Fruit fly (Drosophila melanogaster): ENCODE data around the gene Arpc3B.
A peak's percentile ranks its signal among the peaks of the same experiment; 100 is the strongest.

The Arpc3B gene

DNA sequence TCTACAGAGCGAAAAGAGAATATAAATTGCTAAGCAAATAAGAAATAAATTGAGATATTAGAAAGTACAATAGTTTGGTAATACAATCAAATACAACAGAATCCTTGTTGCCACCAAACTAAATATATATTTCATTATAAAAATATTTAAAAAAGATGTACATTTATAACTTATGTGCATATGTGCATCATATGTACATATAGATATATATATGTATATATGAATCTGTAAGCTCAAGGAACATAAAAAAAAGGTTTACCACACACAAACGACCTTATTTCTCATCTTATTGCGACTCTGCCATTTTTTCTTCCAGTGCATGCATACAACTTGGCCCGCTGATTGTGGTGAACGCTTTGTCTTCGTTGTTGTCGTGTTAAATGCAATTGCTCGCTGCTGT, 7.7 kb upstream of the Arpc3B start:
- no peak for TF ChIP-seq CG8478 (optimal IDR thresholded peaks at IDR 0.05)
- no peak for TF ChIP-seq CTCF (optimal IDR thresholded peaks at IDR 0.05)

dm6 chrX:17111958-17112953, 6.6 kb upstream of the Arpc3B start:
- TF ChIP-seq CTCF (optimal IDR thresholded peaks at IDR 0.05) (no peak), CG8478 (optimal IDR thresholded peaks at IDR 0.05) (no peak)

- TF ChIP-seq CTCF (optimal IDR thresholded peaks at IDR 0.05) (no peak), CG8478 (optimal IDR thresholded peaks at IDR 0.05) (no peak)
Measured at dm6 chrX:17111274-17111673, 5.6 kb upstream of the Arpc3B start.

DNA sequence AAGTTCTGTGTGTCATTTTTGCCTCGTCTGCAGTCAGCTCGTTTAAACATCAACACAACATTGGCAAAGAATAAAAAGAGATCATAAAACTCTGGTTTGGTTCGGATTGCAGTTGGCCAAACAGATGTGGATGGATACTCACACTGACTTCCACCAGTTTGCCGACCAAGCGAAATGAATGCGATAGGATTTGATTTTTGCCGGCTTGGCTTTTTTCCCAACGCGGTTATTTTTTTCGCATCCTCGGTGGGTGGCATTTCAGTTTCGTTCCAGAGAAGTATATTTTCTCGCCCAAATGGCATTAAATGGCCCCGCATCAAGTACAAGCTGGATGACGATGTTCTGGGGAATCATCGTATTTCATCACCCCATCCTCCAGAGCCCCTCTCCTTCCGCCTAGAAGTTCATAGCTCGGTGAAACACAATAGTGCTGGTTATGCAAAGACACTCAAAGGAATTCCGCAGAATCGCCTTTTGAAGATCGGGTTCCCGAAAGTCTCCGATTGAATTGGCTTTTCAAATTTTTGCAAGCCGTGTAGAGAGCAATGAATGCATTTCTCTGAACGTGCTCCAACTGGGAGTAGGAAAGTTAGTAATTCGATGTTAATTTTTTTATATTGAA, 5.0 kb upstream of the Arpc3B start:
- TF ChIP-seq CG8478 (optimal IDR thresholded peaks at IDR 0.05), result no peak
- no peak for TF ChIP-seq CTCF (optimal IDR thresholded peaks at IDR 0.05)

DNA sequence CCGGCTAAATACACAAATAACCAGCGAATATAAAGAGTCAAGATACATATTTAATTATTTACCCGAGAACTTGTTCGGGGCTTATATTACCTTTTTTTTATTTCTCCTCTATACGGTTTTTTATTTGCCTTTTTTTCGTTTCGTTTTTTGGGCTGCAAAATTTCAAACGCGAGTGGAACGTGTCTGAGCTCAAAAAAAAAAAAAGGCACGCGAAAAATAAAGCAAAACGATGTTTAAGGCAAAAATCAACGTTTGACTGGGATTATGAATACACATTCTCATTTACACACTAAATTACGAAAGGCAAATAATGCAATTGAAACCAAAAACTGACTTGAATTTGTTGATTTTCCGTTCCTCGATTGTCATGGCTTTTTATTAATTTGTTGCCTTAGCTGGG, 4.0 kb upstream of the Arpc3B start:
- TF ChIP-seq CTCF (optimal IDR thresholded peaks at IDR 0.05) (no peak), CG8478 (optimal IDR thresholded peaks at IDR 0.05) (no peak)

- TF ChIP-seq CTCF (optimal IDR thresholded peaks at IDR 0.05) (no peak), CG8478 (optimal IDR thresholded peaks at IDR 0.05) (no peak)
Measured at dm6 chrX:17108000-17108399, 2.3 kb upstream of the Arpc3B start.

DNA sequence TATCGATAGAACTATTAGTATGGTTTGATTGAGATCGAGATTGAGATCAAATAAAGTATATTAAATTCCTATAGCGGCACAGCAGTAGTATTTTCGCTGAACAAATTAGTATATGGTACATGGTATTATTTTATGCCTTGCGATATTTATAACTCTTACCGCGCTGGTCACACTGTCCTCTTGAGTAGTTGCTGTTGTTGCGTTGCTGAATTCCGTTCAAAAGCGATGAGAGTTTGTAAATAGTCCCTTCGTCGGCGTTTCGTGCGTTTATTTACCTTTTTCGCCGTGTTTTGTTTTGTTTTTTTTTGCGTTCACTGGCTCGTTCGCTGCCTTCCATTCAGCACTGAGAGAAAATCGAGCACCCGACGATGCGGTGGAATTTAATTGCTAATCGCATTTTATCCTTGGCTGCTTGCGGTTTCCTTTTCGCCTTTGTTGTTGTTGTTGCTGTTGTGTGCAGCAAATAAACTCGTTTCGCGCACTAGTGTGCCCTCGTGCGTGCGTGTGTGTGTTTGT, 1.8 kb upstream of the Arpc3B start, which contains the start of gene CG5004:
TSS of gene CG5004 (plus strand) at position 182 of the 516 bp plus-strand sequence.
- TF ChIP-seq CTCF (optimal IDR thresholded peaks at IDR 0.05), result no peak
- TF ChIP-seq CG8478 (optimal IDR thresholded peaks at IDR 0.05), result no peak

- TF ChIP-seq CG8478 (optimal IDR thresholded peaks at IDR 0.05), result no peak
- no peak for TF ChIP-seq CTCF (optimal IDR thresholded peaks at IDR 0.05)
Measured at dm6 chrX:17106153-17106700, 575 bp upstream of the Arpc3B start.

dm6 chrX:17093900-17094446, 11.7 kb downstream of the Arpc3B start:
- TF ChIP-seq CG8478 (optimal IDR thresholded peaks at IDR 0.05) (no peak), CTCF (optimal IDR thresholded peaks at IDR 0.05) (no peak)

- TF ChIP-seq CG8478 (optimal IDR thresholded peaks at IDR 0.05) (no peak), CTCF (optimal IDR thresholded peaks at IDR 0.05) (no peak)
Measured at dm6 chrX:17093431-17093830, 12.2 kb downstream of the Arpc3B start.

dm6 chrX:17091062-17091904, 14.4 kb downstream of the Arpc3B start, which contains the start of the genes CG16700 and CG4991:
Gene CG16700 (plus strand): TSS chrX:17091854.
Gene CG4991 (plus strand): TSS chrX:17091854.
- peak; percentile 78 to 87 for TF ChIP-seq CTCF (optimal IDR thresholded peaks at IDR 0.05)
- no peak for TF ChIP-seq CG8478 (optimal IDR thresholded peaks at IDR 0.05)

dm6 chrX:17090585-17090984, 15.1 kb downstream of the Arpc3B start:
- no peak for TF ChIP-seq CTCF (optimal IDR thresholded peaks at IDR 0.05)
- no peak for TF ChIP-seq CG8478 (optimal IDR thresholded peaks at IDR 0.05)

- TF ChIP-seq CG8478 (optimal IDR thresholded peaks at IDR 0.05) (no peak), CTCF (optimal IDR thresholded peaks at IDR 0.05) (no peak)
Measured at dm6 chrX:17087575-17087974, 18.1 kb downstream of the Arpc3B start, which contains the start of gene CG8945. Gene CG8945 (minus strand): TSS chrX:17087675.

- no peak for TF ChIP-seq CG8478 (optimal IDR thresholded peaks at IDR 0.05)
- TF ChIP-seq CTCF (optimal IDR thresholded peaks at IDR 0.05), result no peak
Measured at dm6 chrX:17081147-17081546, 24.5 kb downstream of the Arpc3B start, which contains the start of gene CG4955. Gene CG4955 (plus strand): TSS chrX:17081447.

Data from S2 (cell line).